Worm (Caenorhabditis elegans) whole organism, L4/young adult: ENCODE data around the gene C44B9.2.

Source experiments
- W03F9.2 ChIP-seq: fragments of 150-350 bp; optimal IDR thresholded peaks from 2 replicates; lab custom pipeline; 2014; ENCODE audit warnings: missing biosample characterization, missing genetic modification characterization
- dao-5 ChIP-seq: sonication (generic microtip); optimal IDR thresholded peaks from 2 replicates; lab custom pipeline; 2016; ENCODE audit warnings: missing genotype, missing genetic modification characterization, moderate library complexity, missing compliant biosample characterization
- him-1 ChIP-seq: sonication (generic microtip); optimal IDR thresholded peaks from 2 replicates; lab custom pipeline; 2016; ENCODE audit warnings: missing genotype, missing genetic modification reagents, missing genetic modification characterization, missing compliant biosample characterization

The C44B9.2 gene

ce11 chrIII:10911160-10911559, 35.9 kb downstream of the C44B9.2 start, which contains the start of gene cut-6:
TSS of gene cut-6 (plus strand) at chrIII:10911460.
- TF ChIP-seq W03F9.2 (no peak), dao-5 (tag; lab: Kevin White, UChicago) (no peak), him-1 (tag; lab: Kevin White, UChicago) (no peak)

ce11 chrIII:10914971-10915370, 39.7 kb downstream of the C44B9.2 start:
- TF ChIP-seq dao-5 (tag; lab: Kevin White, UChicago) (no peak), him-1 (tag; lab: Kevin White, UChicago) (no peak), W03F9.2 (no peak)

DNA sequence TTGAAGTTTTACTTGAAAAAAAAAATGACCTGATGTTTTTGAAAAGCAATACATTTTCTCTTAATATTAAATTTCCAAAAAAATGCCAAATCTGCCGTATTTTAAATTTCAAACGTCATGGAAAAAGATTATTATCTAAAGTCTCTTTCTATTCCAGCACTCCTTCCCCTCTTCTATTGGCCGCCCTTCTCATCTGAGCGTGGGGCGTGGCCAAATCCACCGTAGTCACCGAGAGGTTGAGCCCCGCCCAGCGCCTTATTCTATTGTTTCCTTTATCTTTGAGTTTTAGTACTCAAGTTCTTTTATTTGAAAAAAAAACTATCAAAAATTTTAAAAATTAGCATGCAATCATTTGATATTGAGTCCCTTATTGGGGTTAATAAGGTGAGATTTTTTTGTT, 44.8 kb downstream of the C44B9.2 start, which contains the start of gene vab-7:
vab-7 (plus strand) TSS at position 301 of the 400 bp plus-strand sequence.
- no peak for TF ChIP-seq him-1 (tag; lab: Kevin White, UChicago)
- TF ChIP-seq W03F9.2: no peak
- no peak for TF ChIP-seq dao-5 (tag; lab: Kevin White, UChicago)

DNA sequence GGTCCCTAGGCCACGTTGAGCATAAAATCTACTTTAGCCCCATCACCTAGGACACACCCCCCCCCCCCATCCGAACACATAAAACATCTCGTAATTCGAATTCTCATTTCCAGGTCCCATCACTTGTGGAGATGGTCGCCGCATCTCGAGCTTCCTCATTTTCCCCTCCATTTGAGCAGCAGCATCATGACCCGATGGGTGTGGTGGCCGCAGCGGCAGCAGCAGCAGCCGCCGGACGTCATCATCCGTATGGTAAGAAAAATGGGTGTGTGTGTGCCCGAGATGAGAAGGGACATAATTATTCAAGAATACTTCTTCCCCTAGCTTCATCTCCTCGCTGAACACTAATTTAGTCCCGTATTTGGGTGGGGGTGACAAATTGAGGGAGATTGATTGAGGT, 46.2 kb downstream of the C44B9.2 start:
- TF ChIP-seq W03F9.2 (no peak), him-1 (tag; lab: Kevin White, UChicago) (no peak), dao-5 (tag; lab: Kevin White, UChicago) (no peak)

DNA sequence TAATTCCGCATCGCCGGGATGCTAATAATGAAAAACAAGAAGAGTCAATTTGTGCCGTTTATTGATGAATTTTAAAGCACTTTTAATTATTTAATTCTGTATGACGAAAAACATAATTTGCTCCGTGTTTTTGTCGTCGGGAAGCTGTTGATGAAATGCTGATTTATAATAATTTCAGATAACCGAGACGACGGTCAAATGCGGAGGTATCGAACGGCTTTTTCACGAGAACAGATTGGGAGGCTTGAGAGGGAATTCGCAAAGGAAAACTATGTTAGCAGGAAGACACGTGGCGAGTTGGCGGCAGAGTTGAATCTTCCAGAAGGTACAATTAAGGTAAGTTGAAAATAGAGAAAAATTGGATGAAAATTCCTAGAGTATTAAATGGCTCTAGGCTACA, 48.3 kb downstream of the C44B9.2 start:
- TF ChIP-seq him-1 (tag; lab: Kevin White, UChicago): no peak
- no peak for TF ChIP-seq W03F9.2
- no peak for TF ChIP-seq dao-5 (tag; lab: Kevin White, UChicago)
